Worm (Caenorhabditis elegans) whole organism, L1 larva: ENCODE measurements around the gene rig-3.

Experiments used
- C04F5.9 ChIP-seq: sonication (generic microtip); optimal IDR thresholded peaks from 2 replicates; lab custom pipeline; 2016; ENCODE audit warnings: missing genetic modification characterization, missing compliant biosample characterization
- F16B12.6 ChIP-seq: fragments of 150-350 bp; optimal IDR thresholded peaks from 2 replicates; lab custom pipeline; 2014; ENCODE audit warnings: missing biosample characterization, missing genetic modification characterization
- aly-2 ChIP-seq: fragments of 150-350 bp; optimal IDR thresholded peaks from 2 replicates; lab custom pipeline; 2014; ENCODE audit warnings: missing biosample characterization, missing genetic modification characterization
- blmp-1 ChIP-seq: fragments of 150-350 bp; optimal IDR thresholded peaks from 2 replicates; lab custom pipeline; 2014; ENCODE audit warnings: missing biosample characterization, missing genetic modification characterization
- ceh-8 ChIP-seq: fragments of 200-800 bp; sonication (Bioruptor generic); optimal IDR thresholded peaks from 2 replicates; lab custom pipeline; 2018; ENCODE audit warnings: mild to moderate bottlenecking, missing genetic modification characterization, moderate library complexity, missing compliant biosample characterization
- ceh-82 ChIP-seq, 3 experiments: fragments of 150-350 bp in 1 of 3; sonication (generic microtip) in 2 of 3; optimal IDR thresholded peaks; 2 replicates each; lab custom pipeline; 2014 to 2017; ENCODE audit warnings: missing biosample characterization in 3 of 3, missing genetic modification characterization in 3 of 3
- ces-1 ChIP-seq: fragments of 150-350 bp; optimal IDR thresholded peaks from 2 replicates; lab custom pipeline; 2014; ENCODE audit warnings: missing biosample characterization, missing genetic modification reagents, missing genetic modification characterization
- dpl-1 ChIP-seq, 3 experiments: fragments of 150-350 bp in 2 of 3; sonication (generic microtip) in 1 of 3; optimal IDR thresholded peaks; 2 replicates each; lab custom pipeline; 2014 to 2017; ENCODE audit warnings: missing biosample characterization in 3 of 3, missing genetic modification characterization in 3 of 3, missing genetic modification reagents in 3 of 3
- efl-1 ChIP-seq, 4 experiments: fragments of 150-350 bp; optimal IDR thresholded peaks in 3 of 4; peaks in 1 of 4; 1 replicate in 1 of 4; 2 replicates in 3 of 4; lab custom pipeline; 2014; ENCODE audit warnings: missing biosample characterization in 2 of 4, missing genetic modification characterization in 2 of 4, missing genetic modification reagents in 2 of 4
- efl-3 ChIP-seq: fragments of 200-800 bp; sonication (Bioruptor generic); optimal IDR thresholded peaks from 2 replicates; lab custom pipeline; 2018; ENCODE audit warnings: mild to moderate bottlenecking, missing genetic modification characterization, missing compliant biosample characterization
- elt-3 ChIP-seq, 6 experiments: fragments of 150-350 bp in 1 of 6; sonication (generic microtip); optimal IDR thresholded peaks; 2 replicates each; lab custom pipeline; 2017 to 2018; ENCODE audit warnings: missing biosample characterization in 6 of 6, missing genetic modification characterization in 6 of 6, inconsistent platforms in 1 of 6
- ets-5 ChIP-seq: fragments of 200-800 bp; sonication (Bioruptor generic); IDR thresholded peaks from 2 replicates; pipeline ENCODE4 v1.3.6; 2022; ENCODE audit warnings: missing genetic modification characterization, missing compliant biosample characterization
- fkh-10 ChIP-seq: sonication (generic microtip); optimal IDR thresholded peaks from 2 replicates; lab custom pipeline; 2017; ENCODE audit warnings: missing biosample characterization, missing genetic modification reagents, missing genetic modification characterization
- fkh-8 ChIP-seq: sonication (generic microtip); optimal IDR thresholded peaks from 2 replicates; lab custom pipeline; 2016; ENCODE audit warnings: mild to moderate bottlenecking, missing genetic modification characterization, missing compliant biosample characterization
- fos-1 ChIP-seq: fragments of 150-350 bp; optimal IDR thresholded peaks from 2 replicates; lab custom pipeline; 2014; ENCODE audit warnings: missing biosample characterization, missing genetic modification characterization
- hpl-2 ChIP-seq: fragments of 150-350 bp; optimal IDR thresholded peaks from 2 replicates; lab custom pipeline; 2014; ENCODE audit warnings: missing biosample characterization, missing genetic modification reagents, missing genetic modification characterization
- irx-1 ChIP-seq: sonication (generic microtip); optimal IDR thresholded peaks from 2 replicates; lab custom pipeline; 2016; ENCODE audit warnings: missing genetic modification characterization, missing compliant biosample characterization
- jun-1 ChIP-seq: fragments of 150-350 bp; optimal IDR thresholded peaks from 2 replicates; lab custom pipeline; 2014; ENCODE audit warnings: missing biosample characterization, missing genetic modification reagents, missing genetic modification characterization
- lin-14 ChIP-seq: fragments of 200-800 bp; sonication (Bioruptor generic); optimal IDR thresholded peaks from 2 replicates; lab custom pipeline; 2018; ENCODE audit warnings: mild to moderate bottlenecking, missing genetic modification characterization, moderate library complexity, missing compliant biosample characterization
- lin-35 ChIP-seq, 2 experiments: fragments of 150-350 bp; optimal IDR thresholded peaks; 2 replicates each; lab custom pipeline; 2014; ENCODE audit warnings: missing biosample characterization in 2 of 2, missing genetic modification characterization in 2 of 2, missing genetic modification reagents in 2 of 2
- lsy-2 ChIP-seq, 2 experiments: fragments of 150-350 bp; optimal IDR thresholded peaks; 2 replicates each; lab custom pipeline; 2014; ENCODE audit warnings: missing biosample characterization in 2 of 2, missing genetic modification characterization in 2 of 2
- mab-9 ChIP-seq: fragments of 200-800 bp; sonication (Bioruptor generic); IDR thresholded peaks from 2 replicates; pipeline ENCODE4 v1.3.6; 2022; ENCODE audit warnings: missing genetic modification reagents, missing genetic modification characterization, missing compliant biosample characterization
- mdl-1 ChIP-seq, 2 experiments: fragments of 150-350 bp; optimal IDR thresholded peaks; 2 replicates each; lab custom pipeline; 2014 to 2017; ENCODE audit warnings: missing biosample characterization in 2 of 2, missing genetic modification characterization in 2 of 2, inconsistent platforms in 1 of 2
- mef-2 ChIP-seq: fragments of 150-350 bp; optimal IDR thresholded peaks from 2 replicates; lab custom pipeline; 2014; ENCODE audit warnings: missing biosample characterization, missing genetic modification characterization
- mep-1 ChIP-seq: fragments of 150-350 bp; optimal IDR thresholded peaks from 2 replicates; lab custom pipeline; 2014; ENCODE audit warnings: missing biosample characterization, missing genetic modification characterization
- nhr-19 ChIP-seq: fragments of 200-800 bp; sonication (Bioruptor generic); conservative IDR thresholded peaks from 2 replicates; pipeline ENCODE4 v1.3.6; 2022; ENCODE audit warnings: missing genetic modification characterization, missing compliant biosample characterization
- nhr-20 ChIP-seq: sonication (generic microtip); optimal IDR thresholded peaks from 2 replicates; lab custom pipeline; 2016; ENCODE audit warnings: mild to moderate bottlenecking, missing genetic modification characterization, missing compliant biosample characterization
- nhr-237 ChIP-seq: fragments of 150-350 bp; optimal IDR thresholded peaks from 2 replicates; lab custom pipeline; 2014; ENCODE audit warnings: missing biosample characterization, missing genetic modification characterization
- nhr-28 ChIP-seq: fragments of 150-350 bp; optimal IDR thresholded peaks from 2 replicates; lab custom pipeline; 2014; ENCODE audit warnings: missing biosample characterization, missing genetic modification characterization
- nhr-47 ChIP-seq: sonication (generic microtip); optimal IDR thresholded peaks from 2 replicates; lab custom pipeline; 2016; ENCODE audit warnings: mild to moderate bottlenecking, missing genetic modification characterization, moderate library complexity, missing compliant biosample characterization
- nhr-71 ChIP-seq: sonication (generic microtip); optimal IDR thresholded peaks from 2 replicates; lab custom pipeline; 2016; ENCODE audit warnings: mild to moderate bottlenecking, missing genetic modification characterization, moderate library complexity, missing compliant biosample characterization
- nhr-77 ChIP-seq: fragments of 150-350 bp; optimal IDR thresholded peaks from 2 replicates; lab custom pipeline; 2014; ENCODE audit warnings: missing biosample characterization, missing genetic modification characterization
- nhr-85 ChIP-seq: sonication (generic microtip); peaks from one replicate; lab custom pipeline; 2016; ENCODE audit warnings: missing genetic modification characterization, inconsistent platforms, missing compliant biosample characterization
- nhr-90 ChIP-seq: sonication (generic microtip); optimal IDR thresholded peaks from 2 replicates; lab custom pipeline; 2016; ENCODE audit warnings: mild to moderate bottlenecking, missing genetic modification characterization, missing compliant biosample characterization; ENCODE audit not compliant: poor library complexity
- pqm-1 ChIP-seq: sonication (generic microtip); optimal IDR thresholded peaks from 3 replicates; lab custom pipeline; 2017; ENCODE audit warnings: missing biosample characterization, missing genetic modification characterization
- rnt-1 ChIP-seq: sonication (generic microtip); optimal IDR thresholded peaks from 2 replicates; lab custom pipeline; 2016; ENCODE audit warnings: mild to moderate bottlenecking, missing genetic modification characterization, moderate library complexity, missing compliant biosample characterization
- skn-1 ChIP-seq: fragments of 150-350 bp; optimal IDR thresholded peaks from 2 replicates; lab custom pipeline; 2014; ENCODE audit warnings: missing biosample characterization, missing genetic modification characterization
- snu-23 ChIP-seq: sonication (generic microtip); optimal IDR thresholded peaks from 2 replicates; lab custom pipeline; 2016; ENCODE audit warnings: missing genetic modification characterization, missing compliant biosample characterization
- tbx-2 ChIP-seq: sonication (generic microtip); optimal IDR thresholded peaks from 2 replicates; lab custom pipeline; 2016; ENCODE audit warnings: missing genetic modification characterization, missing compliant biosample characterization
- tlp-1 ChIP-seq: fragments of 150-350 bp; optimal IDR thresholded peaks from 2 replicates; lab custom pipeline; 2014; ENCODE audit warnings: missing biosample characterization, missing genetic modification characterization
- unc-130 ChIP-seq: fragments of 150-350 bp; optimal IDR thresholded peaks from 2 replicates; lab custom pipeline; 2017; ENCODE audit warnings: missing biosample characterization, missing genetic modification characterization, inconsistent platforms
- vab-15 ChIP-seq: sonication (generic microtip); optimal IDR thresholded peaks from 2 replicates; lab custom pipeline; 2017; ENCODE audit warnings: missing genotype, mild to moderate bottlenecking, missing genetic modification characterization, missing compliant biosample characterization
- xbp-1 ChIP-seq: sonication (generic microtip); optimal IDR thresholded peaks from 2 replicates; lab custom pipeline; 2016; ENCODE audit warnings: missing genetic modification characterization, missing compliant biosample characterization
- zag-1 ChIP-seq: fragments of 150-350 bp; optimal IDR thresholded peaks from 2 replicates; lab custom pipeline; 2014; ENCODE audit warnings: missing biosample characterization, missing genetic modification characterization
- zip-4 ChIP-seq: fragments of 200-800 bp; sonication (Bioruptor generic); optimal IDR thresholded peaks from 2 replicates; lab custom pipeline; 2018; ENCODE audit warnings: mild to moderate bottlenecking, missing genetic modification characterization, moderate library complexity, missing compliant biosample characterization
- ztf-11 ChIP-seq, 2 experiments: sonication (generic microtip); optimal IDR thresholded peaks; 2 replicates each; lab custom pipeline; 2016 to 2017; ENCODE audit warnings: missing genetic modification characterization in 2 of 2, missing biosample characterization in 1 of 2, missing compliant biosample characterization in 1 of 2

The rig-3 gene

ce11 chrX:6825840-6826239 is 27.6 kb upstream of the rig-3 start, which contains the start of gene F41B4.1 (continued):
- no peak for TF ChIP-seq ceh-8 (GFP tag; lab: Kevin White, UChicago)
- no peak for TF ChIP-seq nhr-28 (tag; lab: Kevin White, UChicago)
- no peak for TF ChIP-seq elt-3 (tag; optimal IDR thresholded peaks at IDR 0.05; lab: Kevin White, UChicago)
- no peak for TF ChIP-seq vab-15 (tag; lab: Kevin White, UChicago)
- TF ChIP-seq nhr-85 (tag; lab: Kevin White, UChicago): no peak
- TF ChIP-seq nhr-237 (tag; lab: Kevin White, UChicago): no peak
- TF ChIP-seq irx-1 (tag; lab: Kevin White, UChicago): no peak
- TF ChIP-seq ztf-11 (tag; optimal IDR thresholded peaks at IDR 0.05; lab: Kevin White, UChicago): no peak
- TF ChIP-seq mdl-1 (tag; optimal IDR thresholded peaks at IDR 0.05; lab: Kevin White, UChicago): peak in 1 of 2 experiments; percentile 37
- no peak for TF ChIP-seq fkh-10
- peak; percentile 66 for TF ChIP-seq unc-130 (tag; lab: Kevin White, UChicago)
- TF ChIP-seq hpl-2 (GFP tag; lab: Kevin White, UChicago): no peak
- TF ChIP-seq ets-5: no peak
- no peak for TF ChIP-seq xbp-1 (tag; lab: Kevin White, UChicago)
- TF ChIP-seq nhr-77 (tag; lab: Kevin White, UChicago): no peak
- peak; percentile 67 for TF ChIP-seq snu-23
- TF ChIP-seq skn-1: no peak
- TF ChIP-seq F16B12.6 (tag; lab: Kevin White, UChicago): no peak
- TF ChIP-seq zag-1 (tag; lab: Kevin White, UChicago): no peak

- TF ChIP-seq mep-1 (tag; lab: Kevin White, UChicago) (no peak), nhr-77 (tag; lab: Kevin White, UChicago) (no peak), mdl-1 (tag; optimal IDR thresholded peaks at IDR 0.05; lab: Kevin White, UChicago) (no peak), nhr-28 (tag; lab: Kevin White, UChicago) (no peak), jun-1 (tag; lab: Kevin White, UChicago) (no peak), fos-1 (tag; lab: Kevin White, UChicago) (no peak), pqm-1 (tag; lab: Kevin White, UChicago) (no peak), aly-2 (no peak), fkh-8 (no peak), C04F5.9 (no peak), nhr-19 (GFP tag; lab: Robert Waterston, UW) (no peak), tbx-2 (no peak), mab-9 (GFP tag; lab: Robert Waterston, UW) (no peak), tlp-1 (tag; lab: Kevin White, UChicago) (no peak)
These were observed 18.3 kb upstream of the rig-3 start, which contains the start of gene F41B4.2 for ce11 chrX:6835166-6835565. F41B4.2 (minus strand) TSS chrX:6835266.

ce11 chrX:6836065-6836527 is 17.3 kb upstream of the rig-3 start, which contains the start of gene F41B4.3:
F41B4.3 (minus strand) TSS chrX:6836115.
- TF ChIP-seq lsy-2 (tag; optimal IDR thresholded peaks at IDR 0.05; lab: Kevin White, UChicago): peak; percentile 21 to 41
- TF ChIP-seq mep-1 (tag; lab: Kevin White, UChicago): peak; percentile 72
- no peak for TF ChIP-seq efl-3 (GFP tag; lab: Kevin White, UChicago)
- TF ChIP-seq efl-1 (optimal IDR thresholded peaks at IDR 0.05; lab: Kevin White, UChicago): peak in 1 of 2 experiments; percentile 13
- peak in 1 of 2 experiments; percentile 9 for TF ChIP-seq efl-1 (GFP tag; optimal IDR thresholded peaks at IDR 0.05 in 1 of 2; lab: Kevin White, UChicago)
- TF ChIP-seq zip-4 (GFP tag; lab: Kevin White, UChicago): peak; percentile 64
- TF ChIP-seq snu-23: peak; percentile 34
- TF ChIP-seq nhr-20 (tag; lab: Kevin White, UChicago): peak; percentile 21
- TF ChIP-seq blmp-1 (tag; lab: Kevin White, UChicago): peak; percentile 36
- TF ChIP-seq skn-1: peak; percentile 61
- TF ChIP-seq ztf-11 (tag; optimal IDR thresholded peaks at IDR 0.05; lab: Kevin White, UChicago): no peak
- TF ChIP-seq nhr-71 (tag; lab: Kevin White, UChicago): peak; percentile 48
- TF ChIP-seq ces-1 (GFP tag; lab: Kevin White, UChicago): no peak
- peak in 1 of 2 experiments; percentile 9 for TF ChIP-seq lin-35 (GFP tag; optimal IDR thresholded peaks at IDR 0.05; lab: Kevin White, UChicago)
- peak; percentile 99 for TF ChIP-seq xbp-1 (tag; lab: Kevin White, UChicago)
- TF ChIP-seq dpl-1 (GFP tag; optimal IDR thresholded peaks at IDR 0.05; lab: Kevin White, UChicago): peak in 1 of 3 experiments; percentile 10
- peak; percentile 29 for TF ChIP-seq nhr-47 (tag; lab: Kevin White, UChicago)
- peak; percentile 29 for TF ChIP-seq rnt-1 (tag; lab: Kevin White, UChicago)
- no peak for TF ChIP-seq mef-2 (tag; lab: Kevin White, UChicago)
- peak in 1 of 2 experiments; percentile 54 for TF ChIP-seq mdl-1 (tag; optimal IDR thresholded peaks at IDR 0.05; lab: Kevin White, UChicago)
- peak in 1 of 3 experiments; percentile 30 for TF ChIP-seq ceh-82 (tag; optimal IDR thresholded peaks at IDR 0.05; lab: Kevin White, UChicago)
- peak; percentile 61 for TF ChIP-seq lin-14 (GFP tag; lab: Kevin White, UChicago)
- TF ChIP-seq tbx-2: no peak
- peak; percentile 16 for TF ChIP-seq nhr-90
- TF ChIP-seq, all 84 proteins: peak for 18
